ENCODE assay signal across 5 worm cellular contexts in genomic region chrII:8074058-8074457, ce11.
TF ChIP-seq lines count a peak whose summit lies in the region.

No protein-coding gene starts in this region.

TF ChIP-seq in whole organism, L1 larva, 84 proteins besides CTCF, POLR2A, EP300 and RAD21:
- TF ChIP-seq zag-1 (tag; optimal IDR thresholded peaks at IDR 0.05; lab: Kevin White, UChicago), result no peak
- TF ChIP-seq nhr-85 (tag; lab: Kevin White, UChicago), result no peak
- TF ChIP-seq snpc-4 (tag; optimal IDR thresholded peaks at IDR 0.05; lab: Kevin White, UChicago), result no peak
- TF ChIP-seq nhr-90 (tag; optimal IDR thresholded peaks at IDR 0.05; lab: Kevin White, UChicago; ENCODE audit: poor library complexity), result no peak
- no peak for TF ChIP-seq lin-15B (tag; optimal IDR thresholded peaks at IDR 0.05; lab: Kevin White, UChicago)
- TF ChIP-seq efl-1 (optimal IDR thresholded peaks at IDR 0.05; lab: Kevin White, UChicago), result no peak
- TF ChIP-seq efl-1 (GFP tag; optimal IDR thresholded peaks at IDR 0.05 in 1 of 2; lab: Kevin White, UChicago), result peak in 1 of 2 experiments; percentile 60
- TF ChIP-seq ceh-88 (GFP tag; IDR thresholded peaks at IDR 0.05; lab: Robert Waterston, UW), result no peak
- TF ChIP-seq ama-1 (optimal IDR thresholded peaks at IDR 0.05; lab: Kevin White, UChicago), result no peak
- TF ChIP-seq blmp-1 (tag; optimal IDR thresholded peaks at IDR 0.05; lab: Kevin White, UChicago), result no peak
- no peak for TF ChIP-seq ceh-63 (GFP tag; optimal IDR thresholded peaks at IDR 0.05; lab: Kevin White, UChicago)
- no peak for TF ChIP-seq skn-1 (tag; optimal IDR thresholded peaks at IDR 0.05; lab: Kevin White, UChicago)
- peak; percentile 30 for TF ChIP-seq elt-2 (tag; optimal IDR thresholded peaks at IDR 0.05; lab: Kevin White, UChicago)
- no peak for TF ChIP-seq egl-13 (tag; optimal IDR thresholded peaks at IDR 0.05; lab: Kevin White, UChicago)

TF ChIP-seq in whole organism, L2 larva, 48 proteins besides CTCF, POLR2A, EP300 and RAD21:
- TF ChIP-seq nhr-237 (tag; optimal IDR thresholded peaks at IDR 0.05; lab: Kevin White, UChicago), result no peak
- peak; percentile 47 for TF ChIP-seq fos-1 (tag; optimal IDR thresholded peaks at IDR 0.05; lab: Kevin White, UChicago)
- TF ChIP-seq peb-1 (tag; optimal IDR thresholded peaks at IDR 0.05; lab: Kevin White, UChicago), result no peak
- TF ChIP-seq unc-62 (GFP tag; optimal IDR thresholded peaks at IDR 0.05; lab: Kevin White, UChicago), result no peak

TF ChIP-seq in whole organism, L3 larva, 47 proteins besides CTCF, POLR2A, EP300 and RAD21:
- no peak for TF ChIP-seq nhr-28 (tag; optimal IDR thresholded peaks at IDR 0.05; lab: Kevin White, UChicago)
- TF ChIP-seq pqm-1 (tag; optimal IDR thresholded peaks at IDR 0.05; lab: Kevin White, UChicago), result peak; percentile 72
- peak; percentile 79 for TF ChIP-seq elt-2 (tag; optimal IDR thresholded peaks at IDR 0.05; lab: Kevin White, UChicago)
- TF ChIP-seq ztf-4 (tag; optimal IDR thresholded peaks at IDR 0.05; lab: Kevin White, UChicago), result no peak

TF ChIP-seq in whole organism, L4 larva, 104 proteins besides CTCF, POLR2A, EP300 and RAD21 (continues in another document):
- TF ChIP-seq mxl-2 (GFP tag; conservative IDR thresholded peaks at IDR 0.05; lab: Robert Waterston, UW) (no peak), F37D6.2 (tag; optimal IDR thresholded peaks at IDR 0.05; lab: Kevin White, UChicago) (no peak), jun-1 (tag; optimal IDR thresholded peaks at IDR 0.05; lab: Kevin White, UChicago) (no peak), hmg-1.1 (GFP tag; IDR thresholded peaks at IDR 0.05; lab: Robert Waterston, UW) (no peak), lin-29 (GFP tag; IDR thresholded peaks at IDR 0.05; lab: Robert Waterston, UW) (no peak), hlh-30 (tag; optimal IDR thresholded peaks at IDR 0.05; lab: Kevin White, UChicago; ENCODE audit: insufficient read depth) (peak; percentile 2), nhr-10 (tag; optimal IDR thresholded peaks at IDR 0.05; lab: Kevin White, UChicago) (no peak), zfp-3 (GFP tag; conservative IDR thresholded peaks at IDR 0.05; lab: Robert Waterston, UW) (no peak), arid-1 (GFP tag; conservative IDR thresholded peaks at IDR 0.05; lab: Robert Waterston, UW) (no peak), nhr-25 (tag; optimal IDR thresholded peaks at IDR 0.05; lab: Kevin White, UChicago; ENCODE audit: borderline replicate concordance, insufficient read depth) (no peak), dpl-1 (GFP tag; optimal IDR thresholded peaks at IDR 0.05; lab: Kevin White, UChicago) (no peak), php-3 (GFP tag; IDR thresholded peaks at IDR 0.05; lab: Robert Waterston, UW) (0 out of 2 replicates have a peak, but pooled peaks have one; percentile 31), ceh-62 (tag; optimal IDR thresholded peaks at IDR 0.05; lab: Kevin White, UChicago) (no peak), daf-16 (GFP tag; optimal IDR thresholded peaks at IDR 0.05; lab: Kevin White, UChicago) (no peak), daf-16 (tag; optimal IDR thresholded peaks at IDR 0.05; lab: Kevin White, UChicago) (peak; percentile 91), lin-38 (GFP tag; IDR thresholded peaks at IDR 0.05; lab: Robert Waterston, UW) (no peak), Y105C5A.15 (GFP tag; IDR thresholded peaks at IDR 0.05; lab: Robert Waterston, UW) (no peak), lim-7 (GFP tag; IDR thresholded peaks at IDR 0.05; lab: Robert Waterston, UW) (no peak), Y48G9A.11 (GFP tag; IDR thresholded peaks at IDR 0.05; lab: Robert Waterston, UW) (no peak), lir-3 (tag; optimal IDR thresholded peaks at IDR 0.05; lab: Kevin White, UChicago) (no peak), nhr-41 (GFP tag; IDR thresholded peaks at IDR 0.05; lab: Robert Waterston, UW) (no peak), unc-130 (GFP tag; optimal IDR thresholded peaks at IDR 0.05; lab: Kevin White, UChicago) (no peak), ctbp-1 (GFP tag; IDR thresholded peaks at IDR 0.05; lab: Robert Waterston, UW) (no peak), D1046.2 (GFP tag; IDR thresholded peaks at IDR 0.05; lab: Robert Waterston, UW) (no peak), mdl-1 (tag; optimal IDR thresholded peaks at IDR 0.05; lab: Kevin White, UChicago) (no peak), snpc-4 (tag; optimal IDR thresholded peaks at IDR 0.05; lab: Kevin White, UChicago) (no peak), dve-1 (tag; optimal IDR thresholded peaks at IDR 0.05; lab: Kevin White, UChicago; ENCODE audit: insufficient read depth) (peak; percentile 77), nhr-48 (tag; optimal IDR thresholded peaks at IDR 0.05; lab: Kevin White, UChicago) (no peak), dmd-6 (GFP tag; IDR thresholded peaks at IDR 0.05; lab: Robert Waterston, UW) (peak; percentile 36; the same call in 1 of the 2 replicates), nhr-237 (tag; optimal IDR thresholded peaks at IDR 0.05; lab: Kevin White, UChicago) (no peak), nhr-76 (tag; optimal IDR thresholded peaks at IDR 0.05; lab: Kevin White, UChicago) (no peak), nhr-102 (tag; optimal IDR thresholded peaks at IDR 0.05; lab: Kevin White, UChicago) (no peak), F44E2.7 (GFP tag; IDR thresholded peaks at IDR 0.05; lab: Robert Waterston, UW) (no peak), R02D3.7 (tag; optimal IDR thresholded peaks at IDR 0.05; lab: Kevin White, UChicago) (no peak), nhr-111 (GFP tag; optimal IDR thresholded peaks at IDR 0.05; lab: Kevin White, UChicago) (no peak), ceh-32 (tag; optimal IDR thresholded peaks at IDR 0.05; lab: Kevin White, UChicago; ENCODE audit: poor library complexity) (no peak), T20F7.1 (GFP tag; optimal IDR thresholded peaks at IDR 0.05; lab: Kevin White, UChicago) (no peak), hif-1 (tag; optimal IDR thresholded peaks at IDR 0.05; lab: Kevin White, UChicago) (no peak)

TF ChIP-seq in whole organism, young adult, 124 proteins besides CTCF, POLR2A, EP300 and RAD21:
- no peak for TF ChIP-seq mxl-1 (tag; optimal IDR thresholded peaks at IDR 0.05; lab: Kevin White, UChicago)
- TF ChIP-seq nhr-80 (tag; optimal IDR thresholded peaks at IDR 0.05; lab: Kevin White, UChicago), result peak; percentile 17
- peak; percentile 27 for TF ChIP-seq unc-62 (GFP tag; optimal IDR thresholded peaks at IDR 0.05; lab: Kevin White, UChicago)
